Fruit fly (Drosophila melanogaster) whole organism: ENCODE data around the gene jus.

Experiments
- Dll ChIP-seq: fragments of >200 bp; optimal IDR thresholded peaks from 2 replicates; lab custom pipeline; 2017
- EcR ChIP-seq, 2 experiments: fragments of >200 bp; optimal IDR thresholded peaks; 2 replicates each; lab custom pipeline; 2017; ENCODE audit warnings: missing biosample characterization in 2 of 2, missing genetic modification characterization in 2 of 2, missing genetic modification reagents in 2 of 2
- pan ChIP-seq: fragments of >200 bp; optimal IDR thresholded peaks from 2 replicates; lab custom pipeline; 2017
- psq ChIP-seq: fragments of >200 bp; optimal IDR thresholded peaks from 2 replicates; lab custom pipeline; 2017
- usp ChIP-seq: fragments of >200 bp; optimal IDR thresholded peaks from 2 replicates; lab custom pipeline; 2017; ENCODE audit warnings: missing biosample characterization, missing genetic modification characterization, mixed read lengths

DNA sequence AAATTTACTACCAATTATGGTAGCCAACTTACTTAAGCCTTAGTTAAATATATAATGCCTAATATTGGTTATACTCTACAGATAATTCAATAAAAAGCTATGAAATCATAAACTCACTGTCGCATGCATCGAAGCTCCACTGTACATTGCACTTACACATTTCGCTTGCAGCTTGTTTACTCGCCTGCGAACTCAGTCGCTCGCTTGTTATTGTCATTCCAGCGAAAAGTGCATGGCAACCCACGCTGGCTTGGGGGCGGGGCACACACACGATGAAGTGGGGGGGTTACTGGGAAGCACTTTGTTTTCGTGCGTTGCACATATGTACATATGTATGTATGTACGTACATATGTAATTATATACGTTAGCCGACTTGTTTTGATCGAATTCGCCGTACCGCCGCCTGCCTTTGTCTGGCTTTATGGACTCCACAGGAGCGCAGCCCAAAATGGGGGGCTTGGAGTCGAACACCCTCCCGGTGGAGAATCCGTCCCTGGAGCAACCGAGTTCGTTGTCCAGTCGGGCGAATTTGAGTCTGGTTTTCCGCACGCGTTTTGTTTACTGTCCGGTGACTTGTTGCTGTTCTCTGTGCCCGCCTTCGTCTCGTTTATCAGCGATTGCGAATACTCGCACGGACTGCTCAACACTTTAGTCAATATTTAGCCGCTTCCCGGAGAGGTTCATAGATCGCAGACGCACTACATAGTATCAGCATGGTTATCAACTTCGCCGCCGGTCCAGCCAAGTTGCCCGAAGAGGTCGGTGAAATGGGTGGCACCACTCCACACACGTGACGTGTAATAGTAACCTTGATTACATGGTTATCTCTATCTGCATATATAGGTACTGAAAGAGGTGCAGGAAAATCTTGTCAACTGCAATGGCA, 5.3 kb upstream of the jus start, which contains the start of gene CG11899:
- no peak for TF ChIP-seq psq
- TF ChIP-seq pan (lab: Kevin White, UChicago), result no peak
- peak; percentile 86 to 91 for TF ChIP-seq EcR (GFP tag; optimal IDR thresholded peaks at IDR 0.05; lab: Kevin White, UChicago)
- no peak for TF ChIP-seq usp
- TF ChIP-seq Dll, result no peak
